Fruit fly (Drosophila melanogaster) whole organism, prepupa: ENCODE data around the gene EloB.

ENCODE experiments used
- CG10631 ChIP-seq: fragments of 200-800 bp; sonication (Bioruptor generic); optimal IDR thresholded peaks from 2 replicates; lab custom pipeline; 2016; ENCODE audit warnings: missing biosample characterization, missing genetic modification characterization
- CG10669 ChIP-seq: fragments of 200-800 bp; sonication (Bioruptor generic); optimal IDR thresholded peaks from 3 replicates; lab custom pipeline; 2018; ENCODE audit warnings: missing biosample characterization, mild to moderate bottlenecking, missing genetic modification characterization, moderate library complexity
- CG15336 ChIP-seq: fragments of 200-800 bp; sonication (Bioruptor generic); IDR thresholded peaks from 2 replicates; pipeline ENCODE4 v1.3.6; 2022; ENCODE audit warnings: missing biosample characterization, missing genetic modification characterization
- CG1621 ChIP-seq: fragments of 200-800 bp; sonication (Bioruptor generic); optimal IDR thresholded peaks from 3 replicates; lab custom pipeline; 2018; ENCODE audit warnings: missing biosample characterization, mild to moderate bottlenecking, missing genetic modification characterization
- CG16779 ChIP-seq: fragments of 200-800 bp; sonication (Bioruptor generic); optimal IDR thresholded peaks from 3 replicates; lab custom pipeline; 2017; ENCODE audit warnings: missing biosample characterization, mild to moderate bottlenecking, missing genetic modification characterization
- CG31627 ChIP-seq: fragments of 200-800 bp; sonication (Bioruptor generic); optimal IDR thresholded peaks from 3 replicates; lab custom pipeline; 2016; ENCODE audit warnings: missing biosample characterization, missing genetic modification characterization
- CG32006 ChIP-seq: fragments of 200-800 bp; sonication (Bioruptor generic); optimal IDR thresholded peaks from 3 replicates; lab custom pipeline; 2017; ENCODE audit warnings: missing biosample characterization, mild to moderate bottlenecking, missing genetic modification characterization
- CG6163 ChIP-seq: fragments of 200-800 bp; sonication (Bioruptor generic); IDR thresholded peaks from 3 replicates; pipeline ENCODE4 v1.3.6; 2022; ENCODE audit warnings: missing biosample characterization, missing genetic modification characterization
- CG6276 ChIP-seq: fragments of 200-800 bp; sonication (Bioruptor generic); optimal IDR thresholded peaks from 2 replicates; lab custom pipeline; 2017; ENCODE audit warnings: missing biosample characterization, mild to moderate bottlenecking, missing genetic modification characterization
- CG6808 ChIP-seq: fragments of 200-800 bp; sonication (Bioruptor generic); optimal IDR thresholded peaks from 3 replicates; lab custom pipeline; 2017; ENCODE audit warnings: missing biosample characterization, missing genetic modification characterization, mild to moderate bottlenecking, moderate library complexity, missing genetic modification reagents
- CG6854 ChIP-seq: fragments of 200-800 bp; sonication (Bioruptor generic); optimal IDR thresholded peaks from 2 replicates; lab custom pipeline; 2017; ENCODE audit warnings: missing biosample characterization, mild to moderate bottlenecking, missing genetic modification characterization
- CG9139 ChIP-seq: fragments of 200-800 bp; sonication (Bioruptor generic); optimal IDR thresholded peaks from 3 replicates; lab custom pipeline; 2017; ENCODE audit warnings: missing biosample characterization, mild to moderate bottlenecking, missing genetic modification characterization
- Eip75B ChIP-seq: fragments of 200-800 bp; sonication (Bioruptor generic); optimal IDR thresholded peaks from 3 replicates; lab custom pipeline; 2016; ENCODE audit warnings: missing biosample characterization, missing genetic modification characterization
- Eip78C ChIP-seq: fragments of 200-800 bp; sonication (Bioruptor generic); peaks from one replicate; lab custom pipeline; 2016; ENCODE audit warnings: missing biosample characterization, missing genetic modification characterization
- Eip93F ChIP-seq: fragments of 200-800 bp; sonication (Bioruptor generic); optimal IDR thresholded peaks from 2 replicates; lab custom pipeline; 2016; ENCODE audit warnings: missing biosample characterization, mild to moderate bottlenecking, missing genetic modification characterization
- Ets21C ChIP-seq: fragments of 200-800 bp; sonication (Bioruptor generic); optimal IDR thresholded peaks from 3 replicates; lab custom pipeline; 2016; ENCODE audit warnings: missing biosample characterization, missing genetic modification characterization
- Gug ChIP-seq: fragments of 200-800 bp; sonication (Bioruptor generic); IDR thresholded peaks from 2 replicates; pipeline ENCODE4 v1.3.6; 2022; ENCODE audit warnings: missing biosample characterization, missing genetic modification characterization
- Lpt ChIP-seq: fragments of 200-800 bp; sonication (Bioruptor generic); optimal IDR thresholded peaks from 3 replicates; lab custom pipeline; 2016; ENCODE audit warnings: missing biosample characterization, missing genetic modification characterization
- Met ChIP-seq: fragments of 200-800 bp; sonication (Bioruptor generic); optimal IDR thresholded peaks from 3 replicates; lab custom pipeline; 2016; ENCODE audit warnings: missing biosample characterization, missing genetic modification characterization
- Smox ChIP-seq: fragments of 200-800 bp; sonication (Bioruptor generic); optimal IDR thresholded peaks from 3 replicates; lab custom pipeline; 2016; ENCODE audit warnings: missing biosample characterization, missing genetic modification characterization
- Sox102F ChIP-seq: fragments of 200-800 bp; sonication (Bioruptor generic); optimal IDR thresholded peaks from 2 replicates; lab custom pipeline; 2016; ENCODE audit warnings: missing biosample characterization, mild to moderate bottlenecking, missing genetic modification characterization
- Sox14 ChIP-seq: fragments of 200-800 bp; sonication (Bioruptor generic); optimal IDR thresholded peaks from 3 replicates; lab custom pipeline; 2016; ENCODE audit warnings: missing biosample characterization, missing genetic modification characterization
- dac ChIP-seq: fragments of 200-800 bp; sonication (Bioruptor generic); optimal IDR thresholded peaks from 2 replicates; lab custom pipeline; 2017; ENCODE audit warnings: missing biosample characterization, mild to moderate bottlenecking, missing genetic modification characterization
- dsx ChIP-seq: fragments of 200-800 bp; optimal IDR thresholded peaks from 3 replicates; lab custom pipeline; 2019; ENCODE audit warnings: missing biosample characterization, mild to moderate bottlenecking, missing genetic modification characterization, moderate library complexity; ENCODE audit not compliant: poor library complexity, severe bottlenecking
- fd85E ChIP-seq: fragments of 200-800 bp; sonication (Bioruptor generic); optimal IDR thresholded peaks from 3 replicates; lab custom pipeline; 2016; ENCODE audit warnings: missing biosample characterization, missing genetic modification characterization
- fkh ChIP-seq: fragments of 200-800 bp; sonication (Bioruptor generic); optimal IDR thresholded peaks from 3 replicates; lab custom pipeline; 2017; ENCODE audit warnings: missing biosample characterization, mild to moderate bottlenecking, missing genetic modification characterization, moderate library complexity
- lz ChIP-seq: fragments of 200-800 bp; sonication (Bioruptor generic); optimal IDR thresholded peaks from 3 replicates; lab custom pipeline; 2016; ENCODE audit warnings: missing biosample characterization, missing genetic modification characterization
- salr ChIP-seq, 2 experiments: fragments of 200-800 bp; sonication (Bioruptor generic); optimal IDR thresholded peaks; 3 replicates each; lab custom pipeline; 2016 to 2018; ENCODE audit warnings: missing biosample characterization in 2 of 2, missing genetic modification characterization in 2 of 2, mild to moderate bottlenecking in 1 of 2
- spab ChIP-seq: fragments of 200-800 bp; sonication (Bioruptor generic); optimal IDR thresholded peaks from 2 replicates; lab custom pipeline; 2017; ENCODE audit warnings: missing biosample characterization, mild to moderate bottlenecking, missing genetic modification characterization, missing genetic modification reagents
- vri ChIP-seq: fragments of 200-800 bp; sonication (Bioruptor generic); optimal IDR thresholded peaks from 3 replicates; lab custom pipeline; 2016; ENCODE audit warnings: missing biosample characterization, mild to moderate bottlenecking, missing genetic modification characterization

The EloB gene

dm6 chr3R:20626123-20626522, 46.5 kb upstream of the EloB start:
- TF ChIP-seq Eip93F (GFP tag; lab: Kevin White, UChicago) (no peak), CG6808 (GFP tag; lab: Kevin White, UChicago) (no peak), fkh (no peak), Ets21C (no peak)

dm6 chr3R:20622297-20623168, 42.9 kb upstream of the EloB start:
- TF ChIP-seq CG6854 (GFP tag; lab: Kevin White, UChicago) (no peak), CG6276 (GFP tag; lab: Kevin White, UChicago) (no peak), vri (GFP tag; lab: Kevin White, UChicago) (no peak), fd85E (GFP tag; lab: Kevin White, UChicago) (no peak), Sox102F (GFP tag; lab: Kevin White, UChicago) (no peak), CG15336 (GFP tag; lab: Robert Waterston, UW) (no peak), Eip93F (GFP tag; lab: Kevin White, UChicago) (no peak), CG16779 (no peak), CG31627 (GFP tag; lab: Kevin White, UChicago) (no peak), Smox (GFP tag; lab: Kevin White, UChicago) (no peak), salr (GFP tag; optimal IDR thresholded peaks at IDR 0.05; lab: Kevin White, UChicago) (no peak)

dm6 chr3R:20621805-20622286, 42.2 kb upstream of the EloB start, which contains the start of gene H:
Gene H (plus strand): TSS chr3R:20621938.
- TF ChIP-seq Sox14 (peak; percentile 8), CG9139 (GFP tag; lab: Kevin White, UChicago) (no peak)

dm6 chr3R:20618947-20619346, 39.3 kb upstream of the EloB start:
- TF ChIP-seq CG32006 (GFP tag; lab: Kevin White, UChicago) (no peak), CG6163 (GFP tag; lab: Robert Waterston, UW) (no peak), dsx (GFP tag; lab: Kevin White, UChicago) (no peak), Lpt (GFP tag; lab: Kevin White, UChicago) (no peak), CG1621 (no peak), spab (GFP tag; lab: Kevin White, UChicago) (no peak), CG31627 (GFP tag; lab: Kevin White, UChicago) (no peak), CG6276 (GFP tag; lab: Kevin White, UChicago) (no peak), CG10631 (GFP tag; lab: Kevin White, UChicago) (no peak)

dm6 chr3R:20617583-20617982, 37.9 kb upstream of the EloB start, which contains the start of gene CG5466:
Gene CG5466 (plus strand): TSS chr3R:20617883.
- TF ChIP-seq Eip78C (GFP tag; lab: Kevin White, UChicago) (peak; percentile 22), Lpt (GFP tag; lab: Kevin White, UChicago) (no peak)

- TF ChIP-seq Gug (no peak), Eip93F (GFP tag; lab: Kevin White, UChicago) (no peak), Met (GFP tag; lab: Kevin White, UChicago) (no peak), Sox14 (no peak), CG10669 (no peak), lz (GFP tag; lab: Kevin White, UChicago) (no peak), CG6276 (GFP tag; lab: Kevin White, UChicago) (no peak), dac (GFP tag; lab: Kevin White, UChicago) (no peak), Eip75B (GFP tag; lab: Kevin White, UChicago) (no peak)
Measured at dm6 chr3R:20616801-20617200, 37.2 kb upstream of the EloB start, which contains the start of gene CG15923. Gene CG15923 (minus strand): TSS chr3R:20616901.
